Worm (Caenorhabditis elegans): Measurements from ENCODE around the gene ech-1.1.

DNA sequence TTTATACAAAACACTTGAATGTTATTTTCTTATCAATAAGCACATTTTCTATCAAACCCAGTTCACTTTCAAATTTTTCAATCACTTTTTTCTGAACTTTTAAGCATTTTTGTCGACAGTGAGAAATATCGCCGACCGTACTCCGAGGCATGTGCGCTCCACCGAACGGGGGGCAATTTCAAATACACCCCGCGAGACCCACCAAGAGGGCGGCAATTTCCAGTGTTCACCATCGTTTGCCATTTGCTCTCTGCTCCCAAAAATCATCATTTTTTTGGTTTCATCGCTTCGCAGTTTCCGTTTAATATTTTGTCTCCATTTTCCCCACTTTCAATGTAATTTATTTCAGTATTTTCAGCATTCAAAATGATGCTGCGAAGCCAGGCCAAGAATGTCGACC is 34.0 kb upstream of the ech-1.1 start, which contains the start of gene cyb-3:
- no peak for TF ChIP-seq lin-15B (tag; optimal IDR thresholded peaks at IDR 0.05)
- TF ChIP-seq tbx-2 (tag; optimal IDR thresholded peaks at IDR 0.05) = no peak
- no peak for TF ChIP-seq skn-1 (tag; optimal IDR thresholded peaks at IDR 0.05)
- TF ChIP-seq lin-39 (tag; optimal IDR thresholded peaks at IDR 0.05) = no peak
- TF ChIP-seq ama-1 (optimal IDR thresholded peaks at IDR 0.05) = no peak
- TF ChIP-seq nhr-28 (tag; optimal IDR thresholded peaks at IDR 0.05) = no peak
- no peak for TF ChIP-seq unc-62 (GFP tag; optimal IDR thresholded peaks at IDR 0.05)
- no peak for TF ChIP-seq nhr-67 (tag; optimal IDR thresholded peaks at IDR 0.05)
- no peak for TF ChIP-seq mdl-1 (tag; optimal IDR thresholded peaks at IDR 0.05)
- TF ChIP-seq elt-2 (tag; optimal IDR thresholded peaks at IDR 0.05) = no peak
- no peak for TF ChIP-seq pha-4 (tag; optimal IDR thresholded peaks at IDR 0.05)

Data from whole organism, L3 larva.